Worm (Caenorhabditis elegans) whole organism, L4 larva: ENCODE measurements around the gene T09F5.20.
"Not testable (repeated sequence)": the region's sequence is repeated elsewhere in the genome, so short reads cannot be mapped to it uniquely, and the experiment has no call there.

Experiments used
- F44E2.7 ChIP-seq: fragments of 200-800 bp; sonication (Bioruptor generic); IDR thresholded peaks from 2 replicates; pipeline ENCODE4 v2.1.2; 2022; ENCODE audit warnings: missing genetic modification characterization, missing compliant biosample characterization
- T20F7.1 ChIP-seq: fragments of 200-800 bp; sonication (Bioruptor generic); optimal IDR thresholded peaks from 2 replicates; lab custom pipeline; 2018; ENCODE audit warnings: mild to moderate bottlenecking, missing genetic modification characterization, missing compliant biosample characterization
- Y5F2A.4 ChIP-seq: fragments of 200-800 bp; sonication (Bioruptor generic); optimal IDR thresholded peaks from 2 replicates; lab custom pipeline; 2018; ENCODE audit warnings: mild to moderate bottlenecking, missing genetic modification characterization, missing compliant biosample characterization
- aly-2 ChIP-seq: sonication (generic microtip); optimal IDR thresholded peaks from 2 replicates; lab custom pipeline; 2018; ENCODE audit warnings: missing biosample characterization, missing genetic modification characterization
- arid-1 ChIP-seq: fragments of 200-800 bp; sonication (Bioruptor generic); conservative IDR thresholded peaks from 2 replicates; pipeline ENCODE4 v1.3.6; 2022; ENCODE audit warnings: missing genetic modification reagents, missing genetic modification characterization, missing compliant biosample characterization
- attf-4 ChIP-seq: sonication (generic microtip); optimal IDR thresholded peaks from 3 replicates; lab custom pipeline; 2017; ENCODE audit warnings: missing biosample characterization, missing genetic modification characterization
- ceh-44 ChIP-seq: fragments of 200-800 bp; sonication (Bioruptor generic); IDR thresholded peaks from 2 replicates; pipeline ENCODE4 v1.3.6; 2022; ENCODE audit warnings: missing genetic modification reagents, missing genetic modification characterization, missing compliant biosample characterization
- ces-1 ChIP-seq: fragments of 150-350 bp; sonication (generic microtip); optimal IDR thresholded peaks from 4 replicates; lab custom pipeline; 2014; ENCODE audit warnings: missing biosample characterization, missing genetic modification reagents, missing genetic modification characterization
- cey-2 ChIP-seq: sonication (generic microtip); optimal IDR thresholded peaks from 3 replicates; lab custom pipeline; 2017; ENCODE audit warnings: missing genetic modification characterization, mild to moderate bottlenecking, missing compliant biosample characterization, antibody characterized with exemption, borderline replicate concordance; ENCODE audit not compliant: insufficient read depth
- daf-12 ChIP-seq: fragments of 150-350 bp; optimal IDR thresholded peaks from 2 replicates; lab custom pipeline; 2014; ENCODE audit warnings: missing biosample characterization, missing genetic modification reagents, missing genetic modification characterization
- daf-16 ChIP-seq, 3 experiments: sonication (generic microtip); optimal IDR thresholded peaks; 2 replicates each; lab custom pipeline; 2016 to 2017; ENCODE audit warnings: missing genetic modification characterization in 3 of 3, missing genetic modification reagents in 3 of 3, mild to moderate bottlenecking in 2 of 3, missing compliant biosample characterization in 2 of 3, missing biosample characterization in 1 of 3, moderate library complexity in 1 of 3
- dmd-6 ChIP-seq: fragments of 200-800 bp; sonication (Bioruptor generic); IDR thresholded peaks from 2 replicates; pipeline ENCODE4 v1.3.6; 2022; ENCODE audit warnings: missing genetic modification reagents, missing genetic modification characterization, missing compliant biosample characterization
- dpl-1 ChIP-seq: fragments of 150-350 bp; optimal IDR thresholded peaks from 2 replicates; lab custom pipeline; 2014; ENCODE audit warnings: missing biosample characterization, missing genetic modification reagents, missing genetic modification characterization
- egl-43 ChIP-seq: fragments of 200-800 bp; sonication (Bioruptor generic); IDR thresholded peaks from 2 replicates; pipeline ENCODE4 v1.3.6; 2022; ENCODE audit warnings: missing genetic modification reagents, missing genetic modification characterization, missing compliant biosample characterization
- hlh-11 ChIP-seq: fragments of 200-800 bp; sonication (Bioruptor generic); optimal IDR thresholded peaks from 2 replicates; lab custom pipeline; 2018; ENCODE audit warnings: mild to moderate bottlenecking, missing genetic modification characterization, missing compliant biosample characterization
- lim-7 ChIP-seq: fragments of 200-800 bp; sonication (Bioruptor generic); IDR thresholded peaks from 2 replicates; pipeline ENCODE4 v1.3.6; 2022; ENCODE audit warnings: missing genetic modification characterization, missing compliant biosample characterization
- lin-1 ChIP-seq: fragments of 200-800 bp; sonication (Bioruptor generic); IDR thresholded peaks from 2 replicates; pipeline ENCODE4 v1.3.6; 2022; ENCODE audit warnings: missing genetic modification reagents, missing genetic modification characterization, missing compliant biosample characterization
- lin-15B ChIP-seq: fragments of 150-350 bp; sonication (generic microtip); optimal IDR thresholded peaks from 3 replicates; lab custom pipeline; 2014; ENCODE audit warnings: missing biosample characterization, missing genetic modification characterization
- lsy-2 ChIP-seq, 2 experiments: fragments of 150-350 bp in 1 of 2; sonication (generic microtip) in 1 of 2; optimal IDR thresholded peaks; 2 replicates each; lab custom pipeline; 2014 to 2017; ENCODE audit warnings: missing biosample characterization in 2 of 2, missing genetic modification characterization in 2 of 2
- mdt-29 ChIP-seq: fragments of 200-800 bp; sonication (Bioruptor generic); IDR thresholded peaks from 2 replicates; pipeline ENCODE4 v1.3.6; 2022; ENCODE audit warnings: missing genetic modification reagents, missing genetic modification characterization, missing compliant biosample characterization
- mep-1 ChIP-seq: fragments of 150-350 bp; sonication (generic microtip); optimal IDR thresholded peaks from 3 replicates; lab custom pipeline; 2014; ENCODE audit warnings: missing biosample characterization, missing genetic modification characterization
- nhr-102 ChIP-seq: sonication (generic microtip); optimal IDR thresholded peaks from 2 replicates; lab custom pipeline; 2016; ENCODE audit warnings: mild to moderate bottlenecking, missing genetic modification characterization, moderate library complexity, missing compliant biosample characterization
- nhr-111 ChIP-seq: fragments of 200-800 bp; sonication (Bioruptor generic); optimal IDR thresholded peaks from 2 replicates; lab custom pipeline; 2018; ENCODE audit warnings: mild to moderate bottlenecking, missing genetic modification characterization, missing compliant biosample characterization
- nhr-25 ChIP-seq: sonication (generic microtip); optimal IDR thresholded peaks from 2 replicates; lab custom pipeline; 2017; ENCODE audit warnings: missing genetic modification characterization, mild to moderate bottlenecking, missing compliant biosample characterization, antibody characterized with exemption, moderate library complexity, borderline replicate concordance; ENCODE audit not compliant: insufficient read depth
- nhr-77 ChIP-seq: fragments of 150-350 bp; optimal IDR thresholded peaks from 2 replicates; lab custom pipeline; 2014; ENCODE audit warnings: missing biosample characterization, missing genetic modification characterization
- set-16 ChIP-seq: fragments of 200-800 bp; sonication (Bioruptor generic); IDR thresholded peaks from 2 replicates; pipeline ENCODE4 v1.3.6; 2022; ENCODE audit warnings: missing genetic modification reagents, missing genetic modification characterization, missing compliant biosample characterization
- skn-1 ChIP-seq: fragments of 150-350 bp; optimal IDR thresholded peaks from 2 replicates; lab custom pipeline; 2014; ENCODE audit warnings: missing biosample characterization, missing genetic modification characterization
- spr-1 ChIP-seq: sonication (generic microtip); optimal IDR thresholded peaks from 2 replicates; lab custom pipeline; 2016; ENCODE audit warnings: mild to moderate bottlenecking, missing genetic modification characterization, missing compliant biosample characterization
- spr-3 ChIP-seq: fragments of 200-800 bp; sonication (Bioruptor generic); optimal IDR thresholded peaks from 2 replicates; lab custom pipeline; 2018; ENCODE audit warnings: mild to moderate bottlenecking, missing genetic modification characterization, missing compliant biosample characterization
- tag-97 ChIP-seq: fragments of 200-800 bp; sonication (Bioruptor generic); IDR thresholded peaks from 2 replicates; pipeline ENCODE4 v1.3.6; 2022; ENCODE audit warnings: missing genetic modification characterization, missing compliant biosample characterization
- unc-62 ChIP-seq, 3 experiments: fragments of 150-350 bp in 1 of 3; sonication (generic microtip); optimal IDR thresholded peaks in 2 of 3; peaks in 1 of 3; 1 replicate in 1 of 3; 2 replicates in 2 of 3; lab custom pipeline; 2014 to 2017; ENCODE audit warnings: missing biosample characterization in 3 of 3, missing genetic modification characterization in 3 of 3, missing genetic modification reagents in 3 of 3, missing genotype in 1 of 3
- zip-11 ChIP-seq: fragments of 200-800 bp; sonication (Bioruptor generic); IDR thresholded peaks from 2 replicates; pipeline ENCODE4 v1.3.6; 2022; ENCODE audit warnings: missing genetic modification characterization, missing compliant biosample characterization
- zip-2 ChIP-seq: fragments of 150-350 bp; optimal IDR thresholded peaks from 2 replicates; lab custom pipeline; 2014; ENCODE audit warnings: missing biosample characterization, missing genetic modification characterization

Gene T09F5.20

ce11 chrV:15115968-15116367, 31.7 kb downstream of the T09F5.20 start, which contains the start of gene T01G5.8:
Gene T01G5.8 (plus strand): TSS chrV:15116268.
- TF ChIP-seq F44E2.7, tag-97, lin-1 (GFP tag; lab: Robert Waterston, UW): not testable (repeated sequence)

ce11 chrV:15113992-15114391, 33.7 kb downstream of the T09F5.20 start, which contains the start of gene T01G5.6:
Gene T01G5.6 (minus strand): TSS chrV:15114092.
- TF ChIP-seq spr-3 (GFP tag; lab: Kevin White, UChicago), result no peak
- no peak for TF ChIP-seq zip-11
- TF ChIP-seq dmd-6 (GFP tag; lab: Robert Waterston, UW), result no peak
- TF ChIP-seq lsy-2 (tag; optimal IDR thresholded peaks at IDR 0.05; lab: Kevin White, UChicago), result no peak
- no peak for TF ChIP-seq daf-16 (GFP tag; optimal IDR thresholded peaks at IDR 0.05; lab: Kevin White, UChicago)
- TF ChIP-seq daf-16 (tag; optimal IDR thresholded peaks at IDR 0.05; lab: Kevin White, UChicago), result no peak
- no peak for TF ChIP-seq lin-1 (GFP tag; lab: Robert Waterston, UW)
- TF ChIP-seq, all 104 proteins: peak for 0

ce11 chrV:15111660-15112059, 36.0 kb downstream of the T09F5.20 start, which contains the start of gene T01G5.7:
Gene T01G5.7 (plus strand): TSS chrV:15111960.
- TF ChIP-seq ceh-44 (GFP tag; lab: Robert Waterston, UW) (no peak), lin-15B (tag; lab: Kevin White, UChicago) (no peak), ces-1 (no peak), nhr-25 (tag; lab: Kevin White, UChicago) (no peak), mdt-29 (GFP tag; lab: Robert Waterston, UW) (no peak), lim-7 (GFP tag; lab: Robert Waterston, UW) (no peak), Y5F2A.4 (GFP tag; lab: Kevin White, UChicago) (no peak), nhr-111 (GFP tag; lab: Kevin White, UChicago) (no peak), nhr-77 (tag; lab: Kevin White, UChicago) (no peak), aly-2 (tag; lab: Kevin White, UChicago) (no peak), lin-1 (GFP tag; lab: Robert Waterston, UW) (no peak), T20F7.1 (GFP tag; lab: Kevin White, UChicago) (no peak), daf-12 (tag; lab: Kevin White, UChicago) (no peak), dpl-1 (GFP tag; lab: Kevin White, UChicago) (no peak), skn-1 (tag; lab: Kevin White, UChicago) (no peak), arid-1 (GFP tag; lab: Robert Waterston, UW) (no peak), nhr-102 (no peak), hlh-11 (no peak), spr-1 (no peak), attf-4 (tag; lab: Kevin White, UChicago) (no peak)

ce11 chrV:15109260-15109659, 38.4 kb downstream of the T09F5.20 start, which contains the start of gene Y75B12A.2:
Gene Y75B12A.2 (plus strand): TSS chrV:15109560.
- no peak for TF ChIP-seq mep-1 (tag; lab: Kevin White, UChicago)
- TF ChIP-seq egl-43 (GFP tag; lab: Robert Waterston, UW), result no peak
- no peak for TF ChIP-seq cey-2 (tag; lab: Kevin White, UChicago)
- no peak for TF ChIP-seq set-16 (GFP tag; lab: Robert Waterston, UW)
- no peak for TF ChIP-seq zip-2
- TF ChIP-seq unc-62 (GFP tag; optimal IDR thresholded peaks at IDR 0.05 in 1 of 2; lab: Kevin White, UChicago), result no peak
- no peak for TF ChIP-seq unc-62 (tag; optimal IDR thresholded peaks at IDR 0.05; lab: Kevin White, UChicago)
